Worm (Caenorhabditis elegans) whole organism, L1 larva: ENCODE results near the gene T01G5.7.
A peak's percentile ranks its signal among the peaks of the same experiment; 100 is the strongest.

Experiments used
- F16B12.6 ChIP-seq: fragments of 150-350 bp; optimal IDR thresholded peaks from 2 replicates; lab custom pipeline; 2014; ENCODE audit warnings: missing biosample characterization, missing genetic modification characterization
- aha-1 ChIP-seq: fragments of 150-350 bp; optimal IDR thresholded peaks from 2 replicates; lab custom pipeline; 2014; ENCODE audit warnings: missing biosample characterization, missing genetic modification characterization
- aly-2 ChIP-seq: fragments of 150-350 bp; optimal IDR thresholded peaks from 2 replicates; lab custom pipeline; 2014; ENCODE audit warnings: missing biosample characterization, missing genetic modification characterization
- ama-1 ChIP-seq: fragments of 150-350 bp; optimal IDR thresholded peaks from 2 replicates; lab custom pipeline; 2014
- blmp-1 ChIP-seq: fragments of 150-350 bp; optimal IDR thresholded peaks from 2 replicates; lab custom pipeline; 2014; ENCODE audit warnings: missing biosample characterization, missing genetic modification characterization
- ceh-63 ChIP-seq: fragments of 200-800 bp; sonication (Bioruptor generic); optimal IDR thresholded peaks from 2 replicates; lab custom pipeline; 2018; ENCODE audit warnings: mild to moderate bottlenecking, missing genetic modification characterization, missing compliant biosample characterization
- ceh-8 ChIP-seq: fragments of 200-800 bp; sonication (Bioruptor generic); optimal IDR thresholded peaks from 2 replicates; lab custom pipeline; 2018; ENCODE audit warnings: mild to moderate bottlenecking, missing genetic modification characterization, moderate library complexity, missing compliant biosample characterization
- ces-1 ChIP-seq: fragments of 150-350 bp; optimal IDR thresholded peaks from 2 replicates; lab custom pipeline; 2014; ENCODE audit warnings: missing biosample characterization, missing genetic modification reagents, missing genetic modification characterization
- dpl-1 ChIP-seq, 3 experiments: fragments of 150-350 bp in 2 of 3; sonication (generic microtip) in 1 of 3; optimal IDR thresholded peaks; 2 replicates each; lab custom pipeline; 2014 to 2017; ENCODE audit warnings: missing biosample characterization in 3 of 3, missing genetic modification characterization in 3 of 3, missing genetic modification reagents in 3 of 3
- dsc-1 ChIP-seq: sonication (generic microtip); optimal IDR thresholded peaks from 2 replicates; lab custom pipeline; 2016; ENCODE audit warnings: mild to moderate bottlenecking, missing genetic modification characterization, missing compliant biosample characterization
- egl-13 ChIP-seq: sonication (generic microtip); optimal IDR thresholded peaks from 2 replicates; lab custom pipeline; 2016; ENCODE audit warnings: missing genotype, missing genetic modification reagents, missing genetic modification characterization, missing compliant biosample characterization
- egl-27 ChIP-seq, 2 experiments: fragments of 150-350 bp in 1 of 2; sonication (generic microtip); optimal IDR thresholded peaks; 3 replicates each; lab custom pipeline; 2017 to 2018; ENCODE audit warnings: missing biosample characterization in 2 of 2, missing genetic modification characterization in 2 of 2, missing genetic modification reagents in 2 of 2
- elt-2 ChIP-seq: sonication (generic microtip); optimal IDR thresholded peaks from 2 replicates; lab custom pipeline; 2016; ENCODE audit warnings: missing genetic modification characterization, mild to moderate bottlenecking, inconsistent platforms, missing compliant biosample characterization, missing genetic modification reagents
- fkh-8 ChIP-seq: sonication (generic microtip); optimal IDR thresholded peaks from 2 replicates; lab custom pipeline; 2016; ENCODE audit warnings: mild to moderate bottlenecking, missing genetic modification characterization, missing compliant biosample characterization
- grh-1 ChIP-seq: fragments of 200-800 bp; sonication (Bioruptor generic); IDR thresholded peaks from 2 replicates; pipeline ENCODE4 v1.3.6; 2022; ENCODE audit warnings: missing genetic modification reagents, missing genetic modification characterization, missing compliant biosample characterization
- hpl-2 ChIP-seq: fragments of 150-350 bp; optimal IDR thresholded peaks from 2 replicates; lab custom pipeline; 2014; ENCODE audit warnings: missing biosample characterization, missing genetic modification reagents, missing genetic modification characterization
- isw-1 ChIP-seq: fragments of 200-800 bp; sonication (Bioruptor generic); IDR thresholded peaks from 2 replicates; pipeline ENCODE4 v1.3.6; 2022; ENCODE audit warnings: missing genetic modification characterization, missing compliant biosample characterization
- lin-13 ChIP-seq: fragments of 150-350 bp; optimal IDR thresholded peaks from 2 replicates; lab custom pipeline; 2014; ENCODE audit warnings: missing biosample characterization, missing genetic modification reagents, missing genetic modification characterization
- lin-15B ChIP-seq: fragments of 150-350 bp; sonication (generic microtip); optimal IDR thresholded peaks from 3 replicates; lab custom pipeline; 2014; ENCODE audit warnings: missing biosample characterization, missing genetic modification characterization
- lin-35 ChIP-seq, 2 experiments: fragments of 150-350 bp; optimal IDR thresholded peaks; 2 replicates each; lab custom pipeline; 2014; ENCODE audit warnings: missing biosample characterization in 2 of 2, missing genetic modification characterization in 2 of 2, missing genetic modification reagents in 2 of 2
- lin-39 ChIP-seq: fragments of 150-350 bp; optimal IDR thresholded peaks from 2 replicates; lab custom pipeline; 2014; ENCODE audit warnings: missing biosample characterization, missing genetic modification reagents, missing genetic modification characterization
- lir-3 ChIP-seq: sonication (generic microtip); optimal IDR thresholded peaks from 2 replicates; lab custom pipeline; 2016; ENCODE audit warnings: mild to moderate bottlenecking, missing genetic modification characterization, moderate library complexity, missing compliant biosample characterization; ENCODE audit not compliant: poor library complexity
- lsy-2 ChIP-seq, 2 experiments: fragments of 150-350 bp; optimal IDR thresholded peaks; 2 replicates each; lab custom pipeline; 2014; ENCODE audit warnings: missing biosample characterization in 2 of 2, missing genetic modification characterization in 2 of 2
- mab-9 ChIP-seq: fragments of 200-800 bp; sonication (Bioruptor generic); IDR thresholded peaks from 2 replicates; pipeline ENCODE4 v1.3.6; 2022; ENCODE audit warnings: missing genetic modification reagents, missing genetic modification characterization, missing compliant biosample characterization
- mdl-1 ChIP-seq, 2 experiments: fragments of 150-350 bp; optimal IDR thresholded peaks; 2 replicates each; lab custom pipeline; 2014 to 2017; ENCODE audit warnings: missing biosample characterization in 2 of 2, missing genetic modification characterization in 2 of 2, inconsistent platforms in 1 of 2
- nhr-11 ChIP-seq: fragments of 150-350 bp; optimal IDR thresholded peaks from 2 replicates; lab custom pipeline; 2014; ENCODE audit warnings: missing biosample characterization, missing genetic modification characterization
- nhr-12 ChIP-seq: sonication (generic microtip); optimal IDR thresholded peaks from 2 replicates; lab custom pipeline; 2017; ENCODE audit warnings: missing biosample characterization, missing genetic modification characterization
- nhr-19 ChIP-seq: fragments of 200-800 bp; sonication (Bioruptor generic); conservative IDR thresholded peaks from 2 replicates; pipeline ENCODE4 v1.3.6; 2022; ENCODE audit warnings: missing genetic modification characterization, missing compliant biosample characterization
- nhr-237 ChIP-seq: fragments of 150-350 bp; optimal IDR thresholded peaks from 2 replicates; lab custom pipeline; 2014; ENCODE audit warnings: missing biosample characterization, missing genetic modification characterization
- nhr-28 ChIP-seq: fragments of 150-350 bp; optimal IDR thresholded peaks from 2 replicates; lab custom pipeline; 2014; ENCODE audit warnings: missing biosample characterization, missing genetic modification characterization
- nhr-47 ChIP-seq: sonication (generic microtip); optimal IDR thresholded peaks from 2 replicates; lab custom pipeline; 2016; ENCODE audit warnings: mild to moderate bottlenecking, missing genetic modification characterization, moderate library complexity, missing compliant biosample characterization
- nhr-76 ChIP-seq: sonication (generic microtip); optimal IDR thresholded peaks from 2 replicates; lab custom pipeline; 2017; ENCODE audit warnings: missing biosample characterization, missing genetic modification characterization
- nhr-84 ChIP-seq: sonication (generic microtip); optimal IDR thresholded peaks from 2 replicates; lab custom pipeline; 2017; ENCODE audit warnings: missing biosample characterization, missing genetic modification characterization
- nhr-85 ChIP-seq: sonication (generic microtip); peaks from one replicate; lab custom pipeline; 2016; ENCODE audit warnings: missing genetic modification characterization, inconsistent platforms, missing compliant biosample characterization
- nhr-90 ChIP-seq: sonication (generic microtip); optimal IDR thresholded peaks from 2 replicates; lab custom pipeline; 2016; ENCODE audit warnings: mild to moderate bottlenecking, missing genetic modification characterization, missing compliant biosample characterization; ENCODE audit not compliant: poor library complexity
- pax-3 ChIP-seq: fragments of 200-800 bp; sonication (Bioruptor generic); optimal IDR thresholded peaks from 2 replicates; lab custom pipeline; 2018; ENCODE audit warnings: mild to moderate bottlenecking, missing genetic modification characterization, moderate library complexity, missing compliant biosample characterization
- rnt-1 ChIP-seq: sonication (generic microtip); optimal IDR thresholded peaks from 2 replicates; lab custom pipeline; 2016; ENCODE audit warnings: mild to moderate bottlenecking, missing genetic modification characterization, moderate library complexity, missing compliant biosample characterization
- tlp-1 ChIP-seq: fragments of 150-350 bp; optimal IDR thresholded peaks from 2 replicates; lab custom pipeline; 2014; ENCODE audit warnings: missing biosample characterization, missing genetic modification characterization
- unc-130 ChIP-seq: fragments of 150-350 bp; optimal IDR thresholded peaks from 2 replicates; lab custom pipeline; 2017; ENCODE audit warnings: missing biosample characterization, missing genetic modification characterization, inconsistent platforms
- unc-30 ChIP-seq: sonication (generic microtip); optimal IDR thresholded peaks from 2 replicates; lab custom pipeline; 2017; ENCODE audit warnings: missing biosample characterization, missing genetic modification characterization
- unc-62 ChIP-seq: fragments of 150-350 bp; optimal IDR thresholded peaks from 2 replicates; lab custom pipeline; 2014; ENCODE audit warnings: missing biosample characterization, missing genetic modification reagents, missing genetic modification characterization
- unc-86 ChIP-seq: sonication (generic microtip); optimal IDR thresholded peaks from 2 replicates; lab custom pipeline; 2016; ENCODE audit warnings: missing genetic modification characterization, missing compliant biosample characterization
- vab-15 ChIP-seq: sonication (generic microtip); optimal IDR thresholded peaks from 2 replicates; lab custom pipeline; 2017; ENCODE audit warnings: missing genotype, mild to moderate bottlenecking, missing genetic modification characterization, missing compliant biosample characterization
- zag-1 ChIP-seq: fragments of 150-350 bp; optimal IDR thresholded peaks from 2 replicates; lab custom pipeline; 2014; ENCODE audit warnings: missing biosample characterization, missing genetic modification characterization
- ztf-11 ChIP-seq, 2 experiments: sonication (generic microtip); optimal IDR thresholded peaks; 2 replicates each; lab custom pipeline; 2016 to 2017; ENCODE audit warnings: missing genetic modification characterization in 2 of 2, missing biosample characterization in 1 of 2, missing compliant biosample characterization in 1 of 2
- ztf-4 ChIP-seq: fragments of 150-350 bp; optimal IDR thresholded peaks from 2 replicates; lab custom pipeline; 2014; ENCODE audit warnings: missing biosample characterization, missing genetic modification characterization

The T01G5.7 gene

DNA sequence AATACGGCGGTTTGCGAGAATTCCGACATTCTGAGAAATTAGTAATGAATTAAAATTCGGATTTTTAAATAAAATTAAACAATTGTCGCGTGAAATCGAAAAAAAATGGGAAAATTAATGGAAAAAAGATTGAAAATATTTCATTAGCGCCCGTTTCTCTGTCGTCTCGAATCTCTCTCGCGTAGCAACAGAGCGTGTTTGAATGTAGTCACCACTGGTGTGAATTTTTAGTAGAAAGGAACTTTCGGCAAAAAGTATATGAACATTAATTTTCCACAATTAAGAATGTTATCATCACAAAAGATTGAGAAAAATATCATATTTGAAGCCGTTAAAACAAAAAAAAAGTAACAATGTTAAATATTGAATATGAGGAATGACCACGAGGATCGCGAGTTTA, 25.0 kb downstream of the T01G5.7 start, which contains the start of gene aipl-1 (continued):
- TF ChIP-seq pax-3 (tag; lab: Kevin White, UChicago) (peak; percentile 89), elt-2 (tag; lab: Kevin White, UChicago) (peak; percentile 21), nhr-12 (tag; lab: Kevin White, UChicago) (no peak), nhr-47 (tag; lab: Kevin White, UChicago) (peak; percentile 79), nhr-237 (tag; lab: Kevin White, UChicago) (peak; percentile 6), unc-130 (tag; lab: Kevin White, UChicago) (peak; percentile 76), nhr-90 (peak; percentile 56), lin-13 (GFP tag; lab: Kevin White, UChicago) (peak; percentile 81), isw-1 (GFP tag; lab: Robert Waterston, UW) (peak; percentile 66), mdl-1 (tag; optimal IDR thresholded peaks at IDR 0.05; lab: Kevin White, UChicago) (peak in 1 of 2 experiments; percentile 59), nhr-28 (tag; lab: Kevin White, UChicago) (no peak), nhr-85 (peak; percentile 47), nhr-76 (tag; lab: Kevin White, UChicago) (no peak), ztf-4 (tag; lab: Kevin White, UChicago) (no peak), aly-2 (tag; lab: Kevin White, UChicago) (no peak), aha-1 (tag; lab: Kevin White, UChicago) (no peak), lir-3 (peak; percentile 83), tlp-1 (tag; lab: Kevin White, UChicago) (no peak), nhr-19 (GFP tag; lab: Robert Waterston, UW) (peak; percentile 72; the same call in 1 of the 2 replicates), nhr-84 (tag; lab: Kevin White, UChicago) (no peak), unc-62 (GFP tag; lab: Kevin White, UChicago) (no peak), unc-86 (tag; lab: Kevin White, UChicago) (peak; percentile 49), lsy-2 (tag; optimal IDR thresholded peaks at IDR 0.05; lab: Kevin White, UChicago) (peak; percentile 74 to 92), grh-1 (GFP tag; lab: Robert Waterston, UW) (0 out of 2 replicates have a peak, but pooled peaks have one; percentile 11), lin-15B (tag; lab: Kevin White, UChicago) (peak; percentile 94), ces-1 (GFP tag; lab: Kevin White, UChicago) (no peak), dsc-1 (tag; lab: Kevin White, UChicago) (peak; percentile 36), dpl-1 (GFP tag; optimal IDR thresholded peaks at IDR 0.05; lab: Kevin White, UChicago) (peak; percentile 85 to 90 (median 87)), vab-15 (peak; percentile 78), hpl-2 (GFP tag; lab: Kevin White, UChicago) (no peak), fkh-8 (tag; lab: Kevin White, UChicago) (peak; percentile 87)

DNA sequence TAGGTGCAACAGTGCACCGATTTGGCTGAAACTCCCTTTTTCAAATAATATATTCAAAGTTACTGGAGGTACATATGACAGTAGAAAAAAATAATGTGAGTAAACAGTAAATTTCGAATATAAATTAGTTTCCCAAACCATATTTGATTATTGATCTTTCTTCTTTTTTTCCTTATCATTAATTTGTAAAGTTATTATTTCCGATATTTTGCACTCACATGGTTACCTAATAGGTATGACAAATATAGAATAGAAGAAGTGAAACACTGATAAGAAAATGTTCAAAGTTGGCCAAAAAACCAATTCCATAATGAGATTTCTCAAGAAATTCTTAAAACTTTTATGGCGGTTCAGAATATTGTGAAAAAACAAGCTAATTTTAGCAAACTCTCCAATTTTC, 28.1 kb downstream of the T01G5.7 start:
- TF ChIP-seq lin-35 (GFP tag; optimal IDR thresholded peaks at IDR 0.05; lab: Kevin White, UChicago) (peak in 1 of 2 experiments; percentile 17), egl-27 (tag; optimal IDR thresholded peaks at IDR 0.05; lab: Kevin White, UChicago) (no peak), dsc-1 (tag; lab: Kevin White, UChicago) (no peak), elt-2 (tag; lab: Kevin White, UChicago) (peak; percentile 48)

DNA sequence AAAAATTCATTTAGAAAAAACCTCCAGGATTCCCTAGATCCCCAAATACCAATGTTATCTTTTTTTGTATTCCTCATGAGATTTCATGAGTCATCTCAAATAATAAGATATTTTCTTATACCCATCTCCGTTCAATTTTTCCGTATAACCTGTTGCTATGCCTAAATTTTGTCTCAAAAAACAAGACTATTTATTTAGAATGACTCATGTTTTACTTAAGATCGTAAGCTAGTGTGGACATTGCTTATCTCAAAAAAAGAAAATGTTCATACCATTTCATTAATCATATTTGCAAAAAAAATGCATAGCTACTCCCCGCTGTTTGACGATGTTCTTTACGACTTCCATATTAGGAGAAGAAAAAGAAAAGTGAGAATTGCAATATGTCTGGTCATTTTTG, 28.5 kb downstream of the T01G5.7 start, which contains the start of gene K08F9.3:
TSS of gene K08F9.3 (plus strand) at position 301 of the 400 bp plus-strand sequence.
- TF ChIP-seq blmp-1 (tag; lab: Kevin White, UChicago): no peak
- no peak for TF ChIP-seq unc-30 (tag; lab: Kevin White, UChicago)
- no peak for TF ChIP-seq egl-13 (tag; lab: Kevin White, UChicago)
- no peak for TF ChIP-seq F16B12.6 (tag; lab: Kevin White, UChicago)
- TF ChIP-seq lin-39 (tag; lab: Kevin White, UChicago): no peak
- TF ChIP-seq nhr-11: no peak
- TF ChIP-seq mab-9 (GFP tag; lab: Robert Waterston, UW): no peak
- TF ChIP-seq ama-1 (lab: Kevin White, UChicago): no peak
- TF ChIP-seq ztf-11 (tag; optimal IDR thresholded peaks at IDR 0.05; lab: Kevin White, UChicago): no peak
- TF ChIP-seq isw-1 (GFP tag; lab: Robert Waterston, UW): no peak
- TF ChIP-seq lin-13 (GFP tag; lab: Kevin White, UChicago): no peak
- TF ChIP-seq rnt-1 (tag; lab: Kevin White, UChicago): no peak
- no peak for TF ChIP-seq ceh-63 (GFP tag; lab: Kevin White, UChicago)
- no peak for TF ChIP-seq nhr-76 (tag; lab: Kevin White, UChicago)
- no peak for TF ChIP-seq zag-1
- TF ChIP-seq ceh-8: no peak
- TF ChIP-seq unc-62 (GFP tag; lab: Kevin White, UChicago): no peak
- TF ChIP-seq, all 84 proteins: peak for 0
